Fruit fly (Drosophila melanogaster) whole organism, embryonic: ENCODE results near the gene Gk2.

ENCODE experiments used
- Adf1 ChIP-seq: fragments of 200-800 bp; sonication (Bioruptor generic); IDR thresholded peaks from 2 replicates; pipeline ENCODE4 v1.3.6; 2022; ENCODE audit warnings: missing biosample characterization, missing genetic modification characterization
- BtbVII ChIP-seq: fragments of 200-800 bp; sonication (Bioruptor generic); optimal IDR thresholded peaks from 3 replicates; lab custom pipeline; 2017; ENCODE audit warnings: missing biosample characterization, mild to moderate bottlenecking, missing genetic modification characterization
- C15 ChIP-seq: fragments of 200-800 bp; sonication (Bioruptor generic); IDR thresholded peaks from 3 replicates; pipeline ENCODE4 v1.3.6; 2022; ENCODE audit warnings: missing biosample characterization, missing genetic modification characterization
- CG11695 ChIP-seq: fragments of 200-800 bp; sonication (Bioruptor generic); IDR thresholded peaks from 3 replicates; pipeline ENCODE4 v1.3.6; 2022; ENCODE audit warnings: missing biosample characterization, missing genetic modification characterization
- CG11696 ChIP-seq: fragments of 200-800 bp; sonication (Bioruptor generic); IDR thresholded peaks from 2 replicates; pipeline ENCODE4 v1.3.6; 2022; ENCODE audit warnings: missing biosample characterization, missing genetic modification characterization
- CG1233 ChIP-seq: fragments of 200-800 bp; sonication (Bioruptor generic); optimal IDR thresholded peaks from 4 replicates; lab custom pipeline; 2018; ENCODE audit warnings: missing biosample characterization, mild to moderate bottlenecking, missing genetic modification characterization
- CG12942 ChIP-seq: fragments of 200-800 bp; sonication (Bioruptor generic); optimal IDR thresholded peaks from 3 replicates; lab custom pipeline; 2016; ENCODE audit warnings: missing biosample characterization, missing genetic modification characterization
- CG14860 ChIP-seq: fragments of 200-800 bp; sonication (Bioruptor generic); IDR thresholded peaks from 3 replicates; pipeline ENCODE4 v1.3.6; 2022; ENCODE audit warnings: missing biosample characterization, missing genetic modification characterization; ENCODE audit not compliant: partially characterized antibody
- CG1603 ChIP-seq: fragments of 200-800 bp; sonication (Bioruptor generic); optimal IDR thresholded peaks from 2 replicates; lab custom pipeline; 2019; ENCODE audit warnings: missing biosample characterization, mild to moderate bottlenecking, missing genetic modification characterization, moderate library complexity
- CG1832 ChIP-seq: fragments of 200-800 bp; sonication (Bioruptor generic); optimal IDR thresholded peaks from 2 replicates; lab custom pipeline; 2017; ENCODE audit warnings: missing biosample characterization, mild to moderate bottlenecking, missing genetic modification characterization, inconsistent platforms
- CG2199 ChIP-seq: fragments of 200-800 bp; sonication (Bioruptor generic); IDR thresholded peaks from 3 replicates; pipeline ENCODE4 v1.3.6; 2022; ENCODE audit warnings: missing biosample characterization, missing genetic modification characterization
- CG32532 ChIP-seq: fragments of 200-800 bp; sonication (Bioruptor generic); IDR thresholded peaks from 2 replicates; pipeline ENCODE4 v1.3.6; 2022; ENCODE audit warnings: missing biosample characterization, missing genetic modification characterization
- CG33213 ChIP-seq: fragments of 200-800 bp; sonication (Bioruptor generic); optimal IDR thresholded peaks from 3 replicates; lab custom pipeline; 2016; ENCODE audit warnings: missing biosample characterization, missing genetic modification characterization
- CG3726 ChIP-seq: fragments of 200-800 bp; sonication (Bioruptor generic); IDR thresholded peaks from 3 replicates; pipeline ENCODE4, ENCODE4 v1.3.6; 2022; ENCODE audit warnings: missing biosample characterization, missing genetic modification characterization
- CG4282 ChIP-seq: fragments of 200-800 bp; sonication (Bioruptor generic); optimal IDR thresholded peaks from 2 replicates; lab custom pipeline; 2016; ENCODE audit warnings: missing biosample characterization, missing genetic modification characterization
- CG6689 ChIP-seq: fragments of 200-800 bp; sonication (Bioruptor generic); IDR thresholded peaks from 2 replicates; pipeline ENCODE4 v1.3.6; 2022; ENCODE audit warnings: missing biosample characterization, missing genetic modification characterization
- CG6813 ChIP-seq: fragments of 200-800 bp; sonication (Bioruptor generic); optimal IDR thresholded peaks from 2 replicates; lab custom pipeline; 2017; ENCODE audit warnings: missing biosample characterization, missing genetic modification characterization, mild to moderate bottlenecking, moderate library complexity, missing genetic modification reagents
- CG8281 ChIP-seq: fragments of 200-800 bp; sonication (Bioruptor generic); optimal IDR thresholded peaks from 2 replicates; lab custom pipeline; 2018; ENCODE audit warnings: missing biosample characterization, mild to moderate bottlenecking, missing genetic modification characterization, moderate library complexity
- Camta ChIP-seq: fragments of 200-800 bp; sonication (Bioruptor generic); optimal IDR thresholded peaks from 2 replicates; lab custom pipeline; 2016; ENCODE audit warnings: missing biosample characterization, missing genetic modification characterization
- Dek ChIP-seq: fragments of 200-800 bp; sonication (Bioruptor generic); optimal IDR thresholded peaks from 3 replicates; lab custom pipeline; 2019; ENCODE audit warnings: missing biosample characterization, mild to moderate bottlenecking, missing genetic modification characterization, moderate library complexity
- Doc2 ChIP-seq: fragments of 200-800 bp; sonication (Bioruptor generic); IDR thresholded peaks from 2 replicates; pipeline ENCODE4 v1.3.6; 2022; ENCODE audit warnings: missing biosample characterization, missing genetic modification characterization
- Elba2 ChIP-seq: fragments of 200-800 bp; sonication (Bioruptor generic); optimal IDR thresholded peaks from 3 replicates; lab custom pipeline; 2016; ENCODE audit warnings: missing biosample characterization, missing genetic modification characterization
- Fer1 ChIP-seq: fragments of 200-800 bp; sonication (Bioruptor generic); optimal IDR thresholded peaks from 2 replicates; lab custom pipeline; 2017; ENCODE audit warnings: missing biosample characterization, mild to moderate bottlenecking, missing genetic modification characterization
- Fer2 ChIP-seq: fragments of 200-800 bp; sonication (Bioruptor generic); optimal IDR thresholded peaks from 2 replicates; lab custom pipeline; 2018; ENCODE audit warnings: missing biosample characterization, mild to moderate bottlenecking, missing genetic modification characterization, moderate library complexity
- H2.0 ChIP-seq: fragments of 200-800 bp; sonication (Bioruptor generic); IDR thresholded peaks from 2 replicates; pipeline ENCODE4 v1.3.6; 2022; ENCODE audit warnings: missing biosample characterization, missing genetic modification characterization
- Tbp ChIP-seq: fragments of >200 bp; optimal IDR thresholded peaks from 2 replicates; lab custom pipeline; 2018; ENCODE audit warnings: missing biosample characterization, missing genetic modification characterization
- YL-1 ChIP-seq: fragments of 200-800 bp; sonication (Bioruptor generic); optimal IDR thresholded peaks from 3 replicates; lab custom pipeline; 2017; ENCODE audit warnings: missing biosample characterization, mild to moderate bottlenecking, missing genetic modification characterization
- ac ChIP-seq: fragments of 200-800 bp; sonication (Bioruptor generic); optimal IDR thresholded peaks from 3 replicates; lab custom pipeline; 2017; ENCODE audit warnings: missing biosample characterization, mild to moderate bottlenecking, missing genetic modification characterization
- al ChIP-seq: fragments of 200-800 bp; sonication (Bioruptor generic); IDR thresholded peaks from 2 replicates; pipeline ENCODE4 v1.3.6; 2022; ENCODE audit warnings: missing biosample characterization, missing genetic modification characterization
- crc ChIP-seq: fragments of 200-800 bp; sonication (Bioruptor generic); optimal IDR thresholded peaks from 2 replicates; lab custom pipeline; 2016; ENCODE audit warnings: missing biosample characterization, missing genetic modification characterization
- croc ChIP-seq: fragments of 200-800 bp; sonication (Bioruptor generic); conservative IDR thresholded peaks from 3 replicates; pipeline ENCODE4 v1.3.6; 2022; ENCODE audit warnings: missing biosample characterization, missing genetic modification characterization
- da ChIP-seq: fragments of 200-800 bp; sonication (Bioruptor generic); optimal IDR thresholded peaks from 2 replicates; lab custom pipeline; 2016; ENCODE audit warnings: missing biosample characterization, missing genetic modification characterization
- eve ChIP-seq, 2 experiments: fragments of >200 bp; optimal IDR thresholded peaks; 2 replicates each; lab custom pipeline; 2017; ENCODE audit warnings: missing biosample characterization in 2 of 2, missing genetic modification characterization in 2 of 2
- fru ChIP-seq: fragments of >200 bp; optimal IDR thresholded peaks from 2 replicates; lab custom pipeline; 2017
- gcm ChIP-seq: fragments of 200-800 bp; sonication (Bioruptor generic); optimal IDR thresholded peaks from 2 replicates; lab custom pipeline; 2019; ENCODE audit warnings: missing biosample characterization, mild to moderate bottlenecking, missing genetic modification characterization, moderate library complexity
- h ChIP-seq: fragments of >200 bp; optimal IDR thresholded peaks from 2 replicates; lab custom pipeline; 2017
- ind ChIP-seq: fragments of 200-800 bp; sonication (Bioruptor generic); optimal IDR thresholded peaks from 3 replicates; lab custom pipeline; 2016; ENCODE audit warnings: missing biosample characterization, missing genetic modification characterization
- luna ChIP-seq: fragments of 200-800 bp; sonication (Bioruptor generic); optimal IDR thresholded peaks from 2 replicates; lab custom pipeline; 2016; ENCODE audit warnings: missing biosample characterization, missing genetic modification characterization
- mirr ChIP-seq: fragments of 200-800 bp; sonication (Bioruptor generic); optimal IDR thresholded peaks from 3 replicates; lab custom pipeline; 2018; ENCODE audit warnings: missing biosample characterization, mild to moderate bottlenecking, missing genetic modification characterization
- mld ChIP-seq: fragments of 200-800 bp; sonication (Bioruptor generic); IDR thresholded peaks from 3 replicates; pipeline ENCODE4 v1.3.6; 2022; ENCODE audit warnings: missing biosample characterization, missing genetic modification characterization; ENCODE audit not compliant: partially characterized antibody
- onecut ChIP-seq: fragments of 200-800 bp; sonication (Bioruptor generic); IDR thresholded peaks from 2 replicates; pipeline ENCODE4 v1.3.6; 2022; ENCODE audit warnings: missing biosample characterization, missing genetic modification characterization
- pfk ChIP-seq: fragments of 200-800 bp; sonication (Bioruptor generic); optimal IDR thresholded peaks from 2 replicates; lab custom pipeline; 2018; ENCODE audit warnings: missing biosample characterization, mild to moderate bottlenecking, missing genetic modification characterization, moderate library complexity
- phol ChIP-seq: fragments of 200-800 bp; sonication (Bioruptor generic); optimal IDR thresholded peaks from 3 replicates; lab custom pipeline; 2018; ENCODE audit warnings: missing biosample characterization, mild to moderate bottlenecking, missing genetic modification characterization, moderate library complexity
- rib ChIP-seq: fragments of 200-800 bp; sonication (Bioruptor generic); IDR thresholded peaks from 2 replicates; pipeline ENCODE4 v1.3.6; 2022; ENCODE audit warnings: missing biosample characterization, missing genetic modification characterization
- sens-2 ChIP-seq: fragments of 200-800 bp; sonication (Bioruptor generic); IDR thresholded peaks from 2 replicates; pipeline ENCODE4 v1.3.6; 2022; ENCODE audit warnings: missing biosample characterization, missing genetic modification characterization
- sim ChIP-seq: fragments of 200-800 bp; sonication (Bioruptor generic); IDR thresholded peaks from 2 replicates; pipeline ENCODE4 v1.3.6; 2022; ENCODE audit warnings: missing biosample characterization, missing genetic modification characterization
- tll ChIP-seq, 2 experiments: fragments of 200-800 bp in 1 of 2; fragments of >200 bp in 1 of 2; sonication (Bioruptor generic) in 1 of 2; optimal IDR thresholded peaks; 2 replicates each; lab custom pipeline; 2017 to 2019; ENCODE audit warnings: missing biosample characterization in 2 of 2, missing genetic modification characterization in 2 of 2, mild to moderate bottlenecking in 1 of 2, moderate library complexity in 1 of 2
- wor ChIP-seq: fragments of 200-800 bp; sonication (Bioruptor generic); IDR thresholded peaks from 2 replicates; pipeline ENCODE4 v1.3.6; 2022; ENCODE audit warnings: missing biosample characterization, missing genetic modification characterization
- zfh1 ChIP-seq: fragments of 200-800 bp; sonication (Bioruptor generic); IDR thresholded peaks from 3 replicates; pipeline ENCODE4 v1.3.6; 2022; ENCODE audit warnings: missing biosample characterization, missing genetic modification characterization

Gk2 gene

DNA sequence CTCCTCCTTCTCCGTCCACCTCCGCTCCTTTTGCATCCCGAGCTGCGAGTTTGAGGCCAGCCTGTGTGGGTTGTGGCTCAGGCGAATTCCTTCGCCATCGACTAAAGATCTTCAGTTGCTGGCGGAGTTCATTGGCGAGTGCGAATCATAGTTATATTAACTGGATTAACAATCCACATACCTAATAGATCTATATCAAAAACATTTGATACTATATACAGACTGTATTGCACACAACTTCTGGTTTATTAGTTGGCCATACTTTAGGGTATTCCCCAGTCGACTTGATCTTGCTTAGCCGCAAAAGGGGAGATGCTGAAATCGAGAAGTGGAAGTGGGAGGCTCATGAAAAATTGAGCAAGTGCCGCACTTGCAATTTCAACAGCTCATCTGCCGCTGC, 45.3 kb upstream of the Gk2 start:
- TF ChIP-seq CG12942 (GFP tag; lab: Kevin White, UChicago) (no peak), wor (no peak), Dek (no peak), CG33213 (GFP tag; lab: Kevin White, UChicago) (no peak), BtbVII (GFP tag; lab: Kevin White, UChicago) (no peak), CG1233 (GFP tag; lab: Kevin White, UChicago) (no peak), al (GFP tag; lab: Robert Waterston, UW) (no peak), rib (GFP tag; lab: Robert Waterston, UW) (no peak), eve (GFP tag; optimal IDR thresholded peaks at IDR 0.05; lab: Kevin White, UChicago) (no peak)
- TF ChIP-seq, all 482 proteins: peak for 0

DNA sequence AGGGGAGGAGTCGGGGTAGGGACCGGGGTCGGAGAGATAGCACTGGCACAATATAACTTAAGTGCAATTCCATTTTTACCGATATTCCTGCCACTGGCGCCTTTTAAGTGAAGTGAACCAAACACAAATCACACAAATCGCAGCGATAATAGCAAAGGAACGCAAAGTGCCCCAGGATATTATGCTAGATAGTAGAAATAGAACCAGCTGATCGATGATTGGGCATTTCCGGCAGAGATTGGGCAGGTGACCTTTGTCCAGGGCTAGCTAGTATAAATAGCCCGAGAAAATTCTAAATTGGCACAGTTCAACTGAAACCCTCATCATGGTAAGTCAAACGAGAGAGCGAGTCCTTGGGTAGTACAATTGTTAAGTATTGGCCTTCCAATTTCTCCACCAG, 43.9 kb upstream of the Gk2 start, which contains the start of gene CG12011:
TSS of gene CG12011 (plus strand) at position 301 of the 400 bp plus-strand sequence.
- no peak for TF ChIP-seq Adf1 (GFP tag; lab: Robert Waterston, UW)
- no peak for TF ChIP-seq onecut (GFP tag; lab: Robert Waterston, UW)
- no peak for TF ChIP-seq CG1832 (GFP tag; lab: Kevin White, UChicago)
- no peak for TF ChIP-seq Doc2 (GFP tag; lab: Robert Waterston, UW)
- TF ChIP-seq CG6689 (GFP tag; lab: Robert Waterston, UW), result no peak
- no peak for TF ChIP-seq CG2199 (GFP tag; lab: Robert Waterston, UW)
- no peak for TF ChIP-seq h
- no peak for TF ChIP-seq croc (GFP tag; lab: Robert Waterston, UW)
- TF ChIP-seq phol (tag; lab: Kevin White, UChicago), result no peak
- no peak for TF ChIP-seq CG11696 (GFP tag; lab: Robert Waterston, UW)
- no peak for TF ChIP-seq da (GFP tag; lab: Kevin White, UChicago)
- TF ChIP-seq luna, result no peak
- TF ChIP-seq Fer2, result no peak
- no peak for TF ChIP-seq CG8281 (tag; lab: Kevin White, UChicago)
- TF ChIP-seq crc (GFP tag; lab: Kevin White, UChicago), result no peak
- no peak for TF ChIP-seq C15 (GFP tag; lab: Robert Waterston, UW)
- TF ChIP-seq Elba2 (GFP tag; lab: Kevin White, UChicago), result no peak
- no peak for TF ChIP-seq sim (GFP tag; lab: Robert Waterston, UW)
- TF ChIP-seq sens-2 (GFP tag; lab: Robert Waterston, UW), result no peak
- no peak for TF ChIP-seq H2.0 (GFP tag; lab: Robert Waterston, UW)
- TF ChIP-seq, all 482 proteins: peak for 0

DNA sequence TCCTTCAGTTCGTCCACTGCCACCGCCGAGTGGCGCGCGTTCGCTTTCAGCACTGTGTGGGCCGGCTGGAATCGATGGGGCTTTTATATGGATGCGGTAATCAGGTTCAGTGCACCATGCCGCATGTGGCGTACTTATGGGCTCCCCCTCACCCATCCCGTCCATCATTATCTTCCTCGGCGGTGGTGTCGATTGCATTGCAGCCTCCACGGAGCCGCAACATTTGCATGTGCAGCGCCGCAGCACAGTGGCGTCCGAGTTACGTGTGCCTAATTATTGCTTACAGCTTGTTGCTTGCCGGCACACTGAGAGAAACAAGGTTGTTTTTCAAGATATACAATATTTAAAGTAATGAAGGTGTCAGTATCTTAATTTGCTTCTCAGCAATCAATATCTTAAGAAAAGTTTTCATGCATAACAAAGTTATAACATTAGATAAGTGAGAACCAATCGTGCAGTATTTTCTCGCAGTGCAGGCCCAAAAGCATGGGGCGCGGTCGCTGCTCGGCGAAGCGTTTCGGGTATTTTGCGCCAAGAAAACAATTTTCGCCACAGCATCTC, 35.8 kb upstream of the Gk2 start, which contains the start of gene CG13931:
TSS of gene CG13931 (minus strand) at position 41 of the 561 bp plus-strand sequence.
- TF ChIP-seq CG6813 (GFP tag; lab: Kevin White, UChicago) (no peak), mirr (GFP tag; lab: Kevin White, UChicago) (no peak), gcm (no peak), ind (GFP tag; lab: Kevin White, UChicago) (peak; percentile 12), CG11695 (0 out of 3 replicates have a peak, but pooled peaks have one; percentile 13), YL-1 (GFP tag; lab: Kevin White, UChicago) (no peak), croc (GFP tag; lab: Robert Waterston, UW) (0 out of 3 replicates have a peak, but pooled peaks have one; percentile 19), Tbp (no peak), rib (GFP tag; lab: Robert Waterston, UW) (no peak), CG32532 (0 out of 2 replicates have a peak, but pooled peaks have one; percentile 18), CG1603 (tag; lab: Kevin White, UChicago) (peak; percentile 73), CG3726 (no peak), Camta (no peak), ac (no peak), fru (lab: Kevin White, UChicago) (no peak), CG4282 (GFP tag; lab: Kevin White, UChicago) (no peak), Fer1 (GFP tag; lab: Kevin White, UChicago) (no peak), pfk (GFP tag; lab: Kevin White, UChicago) (no peak), zfh1 (peak; percentile 53; the same call in 1 of the 3 replicates), sim (GFP tag; lab: Robert Waterston, UW) (no peak), mld (GFP tag; lab: Robert Waterston, UW) (no peak), CG14860 (GFP tag; lab: Robert Waterston, UW) (no peak), tll (GFP tag; optimal IDR thresholded peaks at IDR 0.05; lab: Kevin White, UChicago) (no peak)
